Comparison of ENCODE assay signal across 6 fruit fly cellular contexts in the genomic region with DNA sequence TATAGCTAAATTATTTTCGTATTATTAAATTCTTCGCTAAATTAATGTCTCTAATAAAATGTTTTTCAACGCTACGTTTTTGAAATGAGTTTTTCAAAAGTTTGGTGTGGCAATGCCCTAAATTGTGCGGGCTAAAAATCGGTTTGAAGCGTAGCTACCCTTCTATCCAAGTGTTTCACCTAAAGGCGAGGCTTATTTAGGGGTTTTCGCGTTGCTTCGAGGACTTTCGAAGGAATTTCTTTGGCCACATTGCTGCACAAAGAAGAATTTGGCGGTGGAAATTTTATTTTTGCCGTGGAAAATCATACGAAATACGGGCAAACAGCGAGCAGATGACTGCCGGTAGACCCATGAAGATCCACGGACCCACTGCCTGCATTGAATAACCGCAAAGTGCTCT.
TF ChIP-seq lines count a peak whose summit lies in the region.

A gene (plus strand): TSS at position 245 of the 400 bp plus-strand sequence.

- TF ChIP-seq CTCF in S2 (optimal IDR thresholded peaks at IDR 0.05; lab: Kevin White, UChicago), result peak; percentile 41 to 56
- peak; percentile 16 for TF ChIP-seq CTCF in whole organism, embryonic (GFP tag; optimal IDR thresholded peaks at IDR 0.05; lab: Kevin White, UChicago)

TF ChIP-seq in whole organism, adult, 20 proteins besides CTCF, POLR2A, EP300 and RAD21:
- TF ChIP-seq cic (GFP tag; optimal IDR thresholded peaks at IDR 0.05; lab: Kevin White, UChicago) (peak; percentile 37), CG33017 (tag; optimal IDR thresholded peaks at IDR 0.05; lab: Kevin White, UChicago) (no peak), CG7045 (GFP tag; optimal IDR thresholded peaks at IDR 0.05; lab: Kevin White, UChicago) (no peak), CG1620 (GFP tag; optimal IDR thresholded peaks at IDR 0.05; lab: Kevin White, UChicago) (no peak), toe (GFP tag; optimal IDR thresholded peaks at IDR 0.05; lab: Kevin White, UChicago) (peak; percentile 18), CG12768 (GFP tag; optimal IDR thresholded peaks at IDR 0.05; lab: Kevin White, UChicago) (no peak), Hr96 (GFP tag; optimal IDR thresholded peaks at IDR 0.05; lab: Kevin White, UChicago) (no peak), pad (GFP tag; optimal IDR thresholded peaks at IDR 0.05; lab: Kevin White, UChicago) (no peak), tj (GFP tag; optimal IDR thresholded peaks at IDR 0.05; lab: Kevin White, UChicago) (no peak), Crg-1 (GFP tag; optimal IDR thresholded peaks at IDR 0.05; lab: Kevin White, UChicago) (no peak), cnc (optimal IDR thresholded peaks at IDR 0.05; lab: Kevin White, UChicago) (no peak), CG5204 (GFP tag; optimal IDR thresholded peaks at IDR 0.05; lab: Kevin White, UChicago) (no peak), bab1 (GFP tag; optimal IDR thresholded peaks at IDR 0.05; lab: Kevin White, UChicago) (peak; percentile 66), Mnt (GFP tag; optimal IDR thresholded peaks at IDR 0.05; lab: Kevin White, UChicago) (peak; percentile 23)
TF ChIP-seq in whole organism, adult: peak in this region for 4.

TF ChIP-seq in whole organism, embryonic, 481 proteins besides CTCF, POLR2A, EP300 and RAD21 (continues in another document):
- no peak for TF ChIP-seq CG3163 (GFP tag; optimal IDR thresholded peaks at IDR 0.05; lab: Kevin White, UChicago)
- TF ChIP-seq stwl (tag; optimal IDR thresholded peaks at IDR 0.05; lab: Kevin White, UChicago), result peak; percentile 68
- peak; percentile 67 for TF ChIP-seq zen (tag; optimal IDR thresholded peaks at IDR 0.05; lab: Kevin White, UChicago)
- TF ChIP-seq HmgZ (tag; optimal IDR thresholded peaks at IDR 0.05; lab: Kevin White, UChicago), result peak; percentile 76
- peak; percentile 27 for TF ChIP-seq CG12769 (tag; optimal IDR thresholded peaks at IDR 0.05; lab: Kevin White, UChicago)
- peak; percentile 49; the same call in 1 of the 2 replicates for TF ChIP-seq E2f1 (GFP tag; IDR thresholded peaks at IDR 0.05; lab: Robert Waterston, UW)
- peak; percentile 43 for TF ChIP-seq CG17186 (GFP tag; optimal IDR thresholded peaks at IDR 0.05; lab: Kevin White, UChicago)
- peak; percentile 21 for TF ChIP-seq CG12391 (tag; optimal IDR thresholded peaks at IDR 0.05; lab: Kevin White, UChicago)
- TF ChIP-seq lola (GFP tag; optimal IDR thresholded peaks at IDR 0.05; lab: Kevin White, UChicago), result peak in 1 of 3 experiments; percentile 2
- peak; percentile 25 for TF ChIP-seq grau (tag; optimal IDR thresholded peaks at IDR 0.05; lab: Kevin White, UChicago)
- no peak for TF ChIP-seq Ptx1 (GFP tag; IDR thresholded peaks at IDR 0.05; lab: Robert Waterston, UW)
- no peak for TF ChIP-seq dysf (GFP tag; IDR thresholded peaks at IDR 0.05; lab: Robert Waterston, UW)
- TF ChIP-seq NK7.1 (GFP tag; optimal IDR thresholded peaks at IDR 0.05; lab: Kevin White, UChicago), result no peak
- TF ChIP-seq Dek (tag; optimal IDR thresholded peaks at IDR 0.05; lab: Kevin White, UChicago), result peak; percentile 45
- TF ChIP-seq vfl (GFP tag; optimal IDR thresholded peaks at IDR 0.05; lab: Kevin White, UChicago), result no peak
- no peak for TF ChIP-seq chinmo (GFP tag; IDR thresholded peaks at IDR 0.05; lab: Robert Waterston, UW; ENCODE audit: partially characterized antibody)
- no peak for TF ChIP-seq grn (GFP tag; optimal IDR thresholded peaks at IDR 0.05; lab: Kevin White, UChicago)

TF ChIP-seq in whole organism, prepupa, 60 proteins besides CTCF, POLR2A, EP300 and RAD21:
- TF ChIP-seq CG1621 (tag; optimal IDR thresholded peaks at IDR 0.05; lab: Kevin White, UChicago), result no peak
- TF ChIP-seq Sox14 (GFP tag; optimal IDR thresholded peaks at IDR 0.05; lab: Kevin White, UChicago), result peak; percentile 87
- no peak for TF ChIP-seq Ets96B (tag; optimal IDR thresholded peaks at IDR 0.05; lab: Kevin White, UChicago)
- no peak for TF ChIP-seq spab (GFP tag; optimal IDR thresholded peaks at IDR 0.05; lab: Kevin White, UChicago)
- TF ChIP-seq CG10631 (GFP tag; optimal IDR thresholded peaks at IDR 0.05; lab: Kevin White, UChicago), result no peak
- no peak for TF ChIP-seq Eip93F (GFP tag; optimal IDR thresholded peaks at IDR 0.05; lab: Kevin White, UChicago)
- no peak for TF ChIP-seq Blimp-1 (GFP tag; optimal IDR thresholded peaks at IDR 0.05; lab: Kevin White, UChicago)
- TF ChIP-seq CG7368 (GFP tag; optimal IDR thresholded peaks at IDR 0.05; lab: Kevin White, UChicago), result no peak
- peak; percentile 25 for TF ChIP-seq CG3032 (tag; optimal IDR thresholded peaks at IDR 0.05; lab: Kevin White, UChicago)
- TF ChIP-seq topi (GFP tag; optimal IDR thresholded peaks at IDR 0.05; lab: Kevin White, UChicago), result peak; percentile 20
- peak; percentile 55 for TF ChIP-seq svp (GFP tag; lab: Kevin White, UChicago)
- TF ChIP-seq fd59A (GFP tag; optimal IDR thresholded peaks at IDR 0.05; lab: Kevin White, UChicago), result no peak

TF ChIP-seq in whole organism, pupa, 21 proteins besides CTCF, POLR2A, EP300 and RAD21:
- TF ChIP-seq D1 (tag; optimal IDR thresholded peaks at IDR 0.05; lab: Kevin White, UChicago) (peak; percentile 21), CG32121 (GFP tag; IDR thresholded peaks at IDR 0.05; lab: Robert Waterston, UW) (no peak)

TF ChIP-seq in whole organism, wandering third instar larva, 38 proteins besides CTCF, POLR2A, EP300 and RAD21:
- TF ChIP-seq N (GFP tag; optimal IDR thresholded peaks at IDR 0.05; lab: Kevin White, UChicago) (no peak), br (GFP tag; optimal IDR thresholded peaks at IDR 0.05; lab: Kevin White, UChicago) (no peak), dl (GFP tag; optimal IDR thresholded peaks at IDR 0.05; lab: Kevin White, UChicago; ENCODE audit: insufficient read depth in 1 of 2, partially characterized antibody in 2 of 2) (no peak), ey (GFP tag; optimal IDR thresholded peaks at IDR 0.05; lab: Kevin White, UChicago) (no peak), Myc (optimal IDR thresholded peaks at IDR 0.05; lab: Kevin White, UChicago) (peak; percentile 4), dmrt93B (GFP tag; optimal IDR thresholded peaks at IDR 0.05; lab: Kevin White, UChicago) (no peak), rgr (GFP tag; optimal IDR thresholded peaks at IDR 0.05; lab: Kevin White, UChicago) (peak; percentile 7), OdsH (GFP tag; optimal IDR thresholded peaks at IDR 0.05; lab: Kevin White, UChicago) (no peak), CG9705 (GFP tag; optimal IDR thresholded peaks at IDR 0.05; lab: Kevin White, UChicago) (no peak), brk (GFP tag; optimal IDR thresholded peaks at IDR 0.05; lab: Kevin White, UChicago) (no peak), Dfd (GFP tag; optimal IDR thresholded peaks at IDR 0.05; lab: Kevin White, UChicago) (no peak), Sp1 (GFP tag; optimal IDR thresholded peaks at IDR 0.05; lab: Kevin White, UChicago) (no peak), Hr78 (GFP tag; optimal IDR thresholded peaks at IDR 0.05; lab: Kevin White, UChicago) (no peak), Rel (GFP tag; optimal IDR thresholded peaks at IDR 0.05; lab: Kevin White, UChicago) (no peak), Rel (tag; optimal IDR thresholded peaks at IDR 0.05; lab: Kevin White, UChicago) (peak; percentile 45), psq (GFP tag; optimal IDR thresholded peaks at IDR 0.05; lab: Kevin White, UChicago) (no peak), woc (GFP tag; optimal IDR thresholded peaks at IDR 0.05; lab: Kevin White, UChicago) (no peak), Hnf4 (GFP tag; optimal IDR thresholded peaks at IDR 0.05; lab: Kevin White, UChicago) (no peak), Hr83 (GFP tag; optimal IDR thresholded peaks at IDR 0.05; lab: Kevin White, UChicago; ENCODE audit: poor library complexity, severe bottlenecking) (no peak), HLH106 (tag; optimal IDR thresholded peaks at IDR 0.05; lab: Kevin White, UChicago) (no peak), Dif (GFP tag; optimal IDR thresholded peaks at IDR 0.05; lab: Kevin White, UChicago; ENCODE audit: partially characterized antibody) (no peak), lola (GFP tag; optimal IDR thresholded peaks at IDR 0.05; lab: Kevin White, UChicago) (no peak), dsf (GFP tag; optimal IDR thresholded peaks at IDR 0.05; lab: Kevin White, UChicago; ENCODE audit: borderline replicate concordance) (no peak), fru (GFP tag; optimal IDR thresholded peaks at IDR 0.05; lab: Kevin White, UChicago) (no peak), Vsx2 (GFP tag; optimal IDR thresholded peaks at IDR 0.05; lab: Kevin White, UChicago; ENCODE audit: partially characterized antibody) (peak; percentile 56), foxo (GFP tag; optimal IDR thresholded peaks at IDR 0.05; lab: Kevin White, UChicago) (no peak)
